Fruit fly (Drosophila melanogaster) whole organism, wandering third instar larva: Measurements from ENCODE around the gene CG9467.

Experiments used
- Abd-B ChIP-seq: fragments of >200 bp; optimal IDR thresholded peaks from 2 replicates; lab custom pipeline; 2017; ENCODE audit warnings: missing biosample characterization, missing genetic modification characterization
- CG32264 ChIP-seq: fragments of 200-800 bp; sonication (Bioruptor generic); optimal IDR thresholded peaks from 2 replicates; lab custom pipeline; 2016; ENCODE audit warnings: missing biosample characterization, missing genetic modification characterization
- CG9705 ChIP-seq: fragments of 200-800 bp; sonication (Bioruptor generic); optimal IDR thresholded peaks from 2 replicates; lab custom pipeline; 2018; ENCODE audit warnings: missing biosample characterization, mild to moderate bottlenecking, missing genetic modification characterization
- CrebA ChIP-seq: fragments of 200-800 bp; sonication (Bioruptor generic); optimal IDR thresholded peaks from 2 replicates; lab custom pipeline; 2016; ENCODE audit warnings: missing biosample characterization, mild to moderate bottlenecking, missing genetic modification characterization, borderline replicate concordance
- Dfd ChIP-seq: fragments of >200 bp; optimal IDR thresholded peaks from 2 replicates; lab custom pipeline; 2017; ENCODE audit warnings: missing biosample characterization, missing genetic modification characterization
- Dif ChIP-seq: fragments of 200-275, 200-300 bp; sonication (Bioruptor generic); optimal IDR thresholded peaks from 2 replicates; lab custom pipeline; 2018; ENCODE audit warnings: missing biosample characterization, missing genetic modification characterization; ENCODE audit not compliant: partially characterized antibody
- GATAd ChIP-seq: sonication (Bioruptor generic); optimal IDR thresholded peaks from 2 replicates; lab custom pipeline; 2016; ENCODE audit warnings: missing biosample characterization, missing genetic modification characterization
- HLH106 ChIP-seq: fragments of 200-800 bp; optimal IDR thresholded peaks from 3 replicates; lab custom pipeline; 2019; ENCODE audit warnings: missing biosample characterization, mild to moderate bottlenecking, missing genetic modification characterization, moderate library complexity
- Hnf4 ChIP-seq: fragments of 200-800 bp; sonication (Bioruptor generic); optimal IDR thresholded peaks from 2 replicates; lab custom pipeline; 2016; ENCODE audit warnings: missing biosample characterization, mild to moderate bottlenecking, missing genetic modification characterization
- Hr78 ChIP-seq: fragments of >200 bp; optimal IDR thresholded peaks from 2 replicates; lab custom pipeline; 2017; ENCODE audit warnings: missing biosample characterization, missing genetic modification characterization
- Hr83 ChIP-seq: fragments of 200-300 bp; sonication (Bioruptor generic); optimal IDR thresholded peaks from 2 replicates; lab custom pipeline; 2016; ENCODE audit warnings: missing biosample characterization, mild to moderate bottlenecking, missing genetic modification characterization, moderate library complexity; ENCODE audit not compliant: poor library complexity, severe bottlenecking
- Jra ChIP-seq: sonication (Bioruptor generic); optimal IDR thresholded peaks from 2 replicates; lab custom pipeline; 2016; ENCODE audit warnings: missing biosample characterization, missing genetic modification characterization
- Mio ChIP-seq: sonication (Bioruptor generic); optimal IDR thresholded peaks from 2 replicates; lab custom pipeline; 2016; ENCODE audit warnings: missing biosample characterization, missing genetic modification characterization
- Myc ChIP-seq: fragments of >200 bp; optimal IDR thresholded peaks from 2 replicates; lab custom pipeline; 2017
- N ChIP-seq: fragments of >200 bp; optimal IDR thresholded peaks from 2 replicates; lab custom pipeline; 2018; ENCODE audit warnings: missing biosample characterization, missing external identifiers, missing genetic modification characterization
- OdsH ChIP-seq: fragments of 200-800 bp; sonication (Bioruptor generic); optimal IDR thresholded peaks from 2 replicates; lab custom pipeline; 2016; ENCODE audit warnings: missing biosample characterization, mild to moderate bottlenecking, missing genetic modification characterization
- Rel ChIP-seq, 2 experiments: fragments of 200-800 bp; sonication (Bioruptor generic) in 1 of 2; optimal IDR thresholded peaks; 2 replicates in 1 of 2; 3 replicates in 1 of 2; lab custom pipeline; 2016 to 2019; ENCODE audit warnings: mild to moderate bottlenecking in 2 of 2, missing biosample characterization in 2 of 2, missing genetic modification characterization in 2 of 2, moderate library complexity in 1 of 2
- Sp1 ChIP-seq: fragments of 200-800 bp; sonication (Bioruptor generic); optimal IDR thresholded peaks from 3 replicates; lab custom pipeline; 2019; ENCODE audit warnings: missing biosample characterization, mild to moderate bottlenecking, missing genetic modification characterization, moderate library complexity
- Vsx2 ChIP-seq: fragments of 200-300, 225-300 bp; sonication (Bioruptor generic); optimal IDR thresholded peaks from 2 replicates; lab custom pipeline; 2018; ENCODE audit warnings: missing biosample characterization, missing genetic modification characterization; ENCODE audit not compliant: partially characterized antibody
- br ChIP-seq: fragments of 200-800 bp; sonication (Bioruptor generic); optimal IDR thresholded peaks from 2 replicates; lab custom pipeline; 2016; ENCODE audit warnings: missing biosample characterization, missing genetic modification characterization
- dl ChIP-seq, 2 experiments: fragments of 175-275, 200-275 bp in 1 of 2; fragments of 200-275 bp in 1 of 2; sonication (Bioruptor generic); optimal IDR thresholded peaks; lab custom pipeline; 2018; ENCODE audit warnings: mild to moderate bottlenecking in 2 of 2, missing biosample characterization in 2 of 2, missing genetic modification characterization in 2 of 2, moderate library complexity in 2 of 2; ENCODE audit not compliant: partially characterized antibody in 2 of 2, insufficient read depth in 1 of 2
- dsf ChIP-seq: sonication (Bioruptor generic); optimal IDR thresholded peaks from 2 replicates; lab custom pipeline; 2016; ENCODE audit warnings: missing biosample characterization, missing genetic modification characterization, borderline replicate concordance
- ey ChIP-seq: fragments of 200-800 bp; sonication (Bioruptor generic); optimal IDR thresholded peaks from 2 replicates; lab custom pipeline; 2016; ENCODE audit warnings: missing biosample characterization, missing genetic modification characterization
- foxo ChIP-seq, 2 experiments: fragments of 200-800 bp; sonication (Bioruptor generic); optimal IDR thresholded peaks; 2 replicates in 1 of 2; 3 replicates in 1 of 2; lab custom pipeline; 2016 to 2017; ENCODE audit warnings: missing biosample characterization in 2 of 2, missing genetic modification characterization in 2 of 2
- fru ChIP-seq: fragments of 200-800 bp; sonication (Bioruptor generic); optimal IDR thresholded peaks from 3 replicates; lab custom pipeline; 2016; ENCODE audit warnings: missing biosample characterization, mild to moderate bottlenecking, missing genetic modification characterization
- h ChIP-seq: fragments of 200-800 bp; sonication (Bioruptor generic); optimal IDR thresholded peaks from 3 replicates; lab custom pipeline; 2016; ENCODE audit warnings: missing biosample characterization, mild to moderate bottlenecking, missing genetic modification characterization
- jim ChIP-seq: fragments of 175-275, 200-325 bp; sonication (Bioruptor generic); optimal IDR thresholded peaks from 2 replicates; lab custom pipeline; 2016; ENCODE audit warnings: missing biosample characterization, mild to moderate bottlenecking, missing genetic modification characterization
- lola ChIP-seq: fragments of >200 bp; optimal IDR thresholded peaks from 2 replicates; lab custom pipeline; 2017; ENCODE audit warnings: missing biosample characterization, missing genetic modification characterization
- pan ChIP-seq: fragments of >200 bp; optimal IDR thresholded peaks from 2 replicates; lab custom pipeline; 2017
- psq ChIP-seq: fragments of 200-800 bp; sonication (Bioruptor generic); optimal IDR thresholded peaks from 3 replicates; lab custom pipeline; 2017; ENCODE audit warnings: missing biosample characterization, mild to moderate bottlenecking, missing genetic modification characterization, moderate library complexity
- rgr ChIP-seq: fragments of 200-800 bp; sonication (Bioruptor generic); optimal IDR thresholded peaks from 3 replicates; lab custom pipeline; 2016; ENCODE audit warnings: missing biosample characterization, mild to moderate bottlenecking, missing genetic modification characterization
- sage ChIP-seq: fragments of 200-800 bp; sonication (Bioruptor generic); optimal IDR thresholded peaks from 2 replicates; lab custom pipeline; 2016; ENCODE audit warnings: missing biosample characterization, mild to moderate bottlenecking, missing genetic modification characterization
- sv ChIP-seq: fragments of 200-800 bp; sonication (Bioruptor generic); optimal IDR thresholded peaks from 3 replicates; lab custom pipeline; 2016; ENCODE audit warnings: missing biosample characterization, missing genetic modification characterization
- tai ChIP-seq: sonication (Bioruptor generic); optimal IDR thresholded peaks from 2 replicates; lab custom pipeline; 2016; ENCODE audit warnings: missing biosample characterization, missing genetic modification characterization
- usp ChIP-seq: fragments of >200 bp; optimal IDR thresholded peaks from 2 replicates; lab custom pipeline; 2017; ENCODE audit warnings: missing biosample characterization, missing genetic modification characterization
- woc ChIP-seq: sonication (Bioruptor generic); optimal IDR thresholded peaks from 2 replicates; lab custom pipeline; 2016; ENCODE audit warnings: missing biosample characterization, mild to moderate bottlenecking, missing genetic modification characterization

Gene CG9467

DNA sequence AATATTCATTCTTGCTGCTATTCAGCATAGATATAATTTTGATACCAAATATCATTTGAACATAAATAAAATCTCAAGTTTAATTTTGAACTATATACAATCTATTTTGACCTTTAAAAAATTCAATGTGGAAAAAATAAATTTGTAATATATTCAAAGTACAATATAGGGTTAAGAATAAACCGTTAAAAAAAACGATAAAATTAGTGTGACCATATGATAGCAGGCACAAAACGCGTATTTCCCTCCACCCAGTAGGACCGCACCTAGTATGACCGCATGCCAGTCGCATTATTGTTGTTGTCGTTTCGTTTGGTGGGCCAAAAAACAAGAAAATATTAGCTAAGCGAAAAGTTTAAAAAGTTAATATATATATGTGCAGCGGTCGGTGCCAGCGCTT, 7.8 kb downstream of the CG9467 start, which contains the start of gene CG8516:
Gene CG8516 (plus strand): TSS at position 278 of the 400 bp plus-strand sequence.
- TF ChIP-seq HLH106 (tag; lab: Kevin White, UChicago): peak; percentile 19
- peak; percentile 29 for TF ChIP-seq h
- peak; percentile 11 for TF ChIP-seq sv
- TF ChIP-seq sage (GFP tag; lab: Kevin White, UChicago): no peak
- TF ChIP-seq Rel (GFP tag; optimal IDR thresholded peaks at IDR 0.05; lab: Kevin White, UChicago): no peak
- TF ChIP-seq Rel (tag; optimal IDR thresholded peaks at IDR 0.05; lab: Kevin White, UChicago): peak; percentile 41
- peak in 1 of 2 experiments; percentile 29 for TF ChIP-seq foxo (GFP tag; optimal IDR thresholded peaks at IDR 0.05; lab: Kevin White, UChicago)
- peak; percentile 24 for TF ChIP-seq woc
- TF ChIP-seq Myc (lab: Kevin White, UChicago): no peak
- no peak for TF ChIP-seq lola
- TF ChIP-seq Sp1 (GFP tag; lab: Kevin White, UChicago): peak; percentile 11
- TF ChIP-seq Mio (GFP tag; lab: Kevin White, UChicago): no peak

DNA sequence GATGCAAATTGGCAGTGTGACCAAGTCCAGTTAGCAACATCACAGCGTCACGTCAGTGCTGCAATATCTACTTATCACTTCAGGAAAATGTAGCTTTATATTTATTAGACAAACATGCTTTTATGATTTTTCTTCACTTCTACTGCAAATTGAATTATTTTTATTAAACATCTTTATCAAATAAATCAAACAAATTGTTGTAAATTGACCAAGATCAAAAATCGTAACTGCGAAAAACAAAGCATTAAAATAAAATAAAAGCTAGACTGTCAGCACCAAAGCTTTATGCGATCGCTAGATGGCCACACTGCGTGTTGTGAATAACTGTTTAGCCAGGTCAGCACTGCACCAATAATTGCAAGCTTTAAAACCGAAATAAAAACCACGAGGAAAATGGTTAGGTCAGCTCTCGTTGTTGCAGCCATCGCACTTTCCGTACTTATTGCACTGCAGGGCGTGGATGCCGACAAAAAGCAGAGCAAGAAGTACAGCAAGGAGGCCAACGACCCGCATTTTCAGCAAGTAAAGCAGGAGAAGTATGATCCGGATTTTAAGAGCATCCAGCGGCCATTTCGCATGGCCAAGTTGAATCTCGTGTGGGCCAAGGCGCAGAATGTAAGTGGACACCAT, 9.5 kb downstream of the CG9467 start, which contains the start of the genes CG12945 and CG8507:
Gene CG12945 (minus strand): TSS at position 45 of the 630 bp plus-strand sequence.
Gene CG8507 (plus strand): TSS at position 307 of the 630 bp plus-strand sequence.
- TF ChIP-seq HLH106 (tag; lab: Kevin White, UChicago): peak; percentile 76
- no peak for TF ChIP-seq Hr83
- TF ChIP-seq br (GFP tag; lab: Kevin White, UChicago): peak; percentile 32
- no peak for TF ChIP-seq GATAd (GFP tag; lab: Kevin White, UChicago)
- no peak for TF ChIP-seq Rel (GFP tag; optimal IDR thresholded peaks at IDR 0.05; lab: Kevin White, UChicago)
- TF ChIP-seq Rel (tag; optimal IDR thresholded peaks at IDR 0.05; lab: Kevin White, UChicago): peak; percentile 94
- no peak for TF ChIP-seq rgr (GFP tag; lab: Kevin White, UChicago)
- TF ChIP-seq N (GFP tag; lab: Kevin White, UChicago): no peak
- no peak for TF ChIP-seq Dfd
- TF ChIP-seq h: peak; percentile 65
- TF ChIP-seq Abd-B: no peak
- peak in 1 of 2 experiments; percentile 68 for TF ChIP-seq foxo (GFP tag; optimal IDR thresholded peaks at IDR 0.05; lab: Kevin White, UChicago)
- no peak for TF ChIP-seq sage (GFP tag; lab: Kevin White, UChicago)
- no peak for TF ChIP-seq dl (GFP tag; optimal IDR thresholded peaks at IDR 0.05; lab: Kevin White, UChicago; ENCODE audit: insufficient read depth in 1 of 2, partially characterized antibody in 2 of 2)
- no peak for TF ChIP-seq fru (GFP tag; lab: Kevin White, UChicago)
- TF ChIP-seq ey (GFP tag; lab: Kevin White, UChicago): peak; percentile 46
- TF ChIP-seq Mio (GFP tag; lab: Kevin White, UChicago): no peak
- TF ChIP-seq Dif (GFP tag; lab: Kevin White, UChicago): no peak
- TF ChIP-seq psq: peak; percentile 48
- peak; percentile 43 for TF ChIP-seq sv
- peak; percentile 52 for TF ChIP-seq CG9705 (GFP tag; lab: Kevin White, UChicago)
- no peak for TF ChIP-seq CG32264 (GFP tag; lab: Kevin White, UChicago)
- no peak for TF ChIP-seq tai (GFP tag; lab: Kevin White, UChicago)
- no peak for TF ChIP-seq Hr78 (GFP tag; lab: Kevin White, UChicago)
- peak; percentile 92 for TF ChIP-seq Myc (lab: Kevin White, UChicago)
- no peak for TF ChIP-seq Vsx2 (GFP tag; lab: Kevin White, UChicago)
- TF ChIP-seq Jra (GFP tag; lab: Kevin White, UChicago): peak; percentile 37
- TF ChIP-seq woc: peak; percentile 91
- no peak for TF ChIP-seq jim (GFP tag; lab: Kevin White, UChicago)
- peak; percentile 23 for TF ChIP-seq OdsH (GFP tag; lab: Kevin White, UChicago)
- peak; percentile 68 for TF ChIP-seq Sp1 (GFP tag; lab: Kevin White, UChicago)

DNA sequence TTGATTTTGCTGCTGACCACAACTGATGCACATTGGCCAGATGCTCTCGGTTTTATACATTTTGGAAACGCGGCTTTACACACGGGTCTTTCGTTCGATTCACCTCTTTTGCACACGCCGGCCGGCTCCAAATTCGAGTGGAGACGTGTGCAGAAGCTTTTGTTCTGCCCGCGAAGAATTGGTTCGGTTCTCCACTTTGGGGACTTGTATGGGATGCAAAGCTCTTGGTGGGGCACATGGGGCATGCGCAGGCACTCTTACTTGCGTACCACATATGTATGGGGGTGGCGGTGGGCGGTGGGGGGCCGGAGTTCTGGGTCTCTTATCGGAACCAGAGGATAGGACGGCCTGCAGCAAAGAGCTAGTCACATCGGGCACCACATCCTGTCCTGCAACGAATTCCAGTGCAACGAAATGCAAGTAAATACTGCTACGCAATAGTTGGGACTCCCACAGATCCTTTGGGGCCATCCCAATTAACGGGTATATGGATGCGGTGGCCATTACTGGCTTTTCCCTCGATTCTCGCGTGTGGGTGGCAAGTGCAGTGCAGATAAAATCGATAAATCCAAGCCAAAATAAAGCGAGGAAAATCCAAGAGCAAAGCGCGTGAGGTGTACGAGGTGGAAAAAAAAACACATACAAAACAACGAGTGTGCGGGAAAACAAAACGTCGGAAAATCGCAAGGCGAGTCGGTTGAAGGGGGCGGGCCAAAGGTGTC, 16.3 kb downstream of the CG9467 start, which contains the start of the genes MtnA and CG8500:
Gene MtnA (minus strand): TSS at position 30 of the 722 bp plus-strand sequence.
Gene CG8500 (plus strand): TSS at position 313 of the 722 bp plus-strand sequence.
- peak; percentile 100 for TF ChIP-seq Vsx2 (GFP tag; lab: Kevin White, UChicago)
- TF ChIP-seq fru (GFP tag; lab: Kevin White, UChicago): no peak
- TF ChIP-seq pan: no peak
- TF ChIP-seq CG32264 (GFP tag; lab: Kevin White, UChicago): no peak
- TF ChIP-seq psq: no peak
- no peak for TF ChIP-seq tai (GFP tag; lab: Kevin White, UChicago)
- TF ChIP-seq ey (GFP tag; lab: Kevin White, UChicago): no peak
- no peak for TF ChIP-seq Hnf4 (GFP tag; lab: Kevin White, UChicago)
- TF ChIP-seq woc: no peak
- TF ChIP-seq rgr (GFP tag; lab: Kevin White, UChicago): peak; percentile 48
- TF ChIP-seq Hr78 (GFP tag; lab: Kevin White, UChicago): no peak
- no peak for TF ChIP-seq OdsH (GFP tag; lab: Kevin White, UChicago)
- peak; percentile 97 to 99 for TF ChIP-seq dl (GFP tag; optimal IDR thresholded peaks at IDR 0.05; lab: Kevin White, UChicago; ENCODE audit: insufficient read depth in 1 of 2, partially characterized antibody in 2 of 2)
- TF ChIP-seq h: peak; percentile 17
- no peak for TF ChIP-seq usp (GFP tag; lab: Kevin White, UChicago)
- no peak for TF ChIP-seq Rel (GFP tag; optimal IDR thresholded peaks at IDR 0.05; lab: Kevin White, UChicago)
- TF ChIP-seq Rel (tag; optimal IDR thresholded peaks at IDR 0.05; lab: Kevin White, UChicago): peak; percentile 54
- TF ChIP-seq foxo (GFP tag; optimal IDR thresholded peaks at IDR 0.05; lab: Kevin White, UChicago): peak in 1 of 2 experiments; percentile 8
- no peak for TF ChIP-seq dsf
- no peak for TF ChIP-seq Dfd
- no peak for TF ChIP-seq sv
- no peak for TF ChIP-seq CrebA (GFP tag; lab: Kevin White, UChicago)
- no peak for TF ChIP-seq jim (GFP tag; lab: Kevin White, UChicago)
- peak; percentile 8 for TF ChIP-seq Myc (lab: Kevin White, UChicago)
- TF ChIP-seq Dif (GFP tag; lab: Kevin White, UChicago): peak; percentile 100
